Worm (Caenorhabditis elegans) whole organism, young adult: Measurements from ENCODE around the gene wht-7.

Source experiments
- F49E8.2 ChIP-seq: sonication (generic microtip); optimal IDR thresholded peaks from 3 replicates; lab custom pipeline; 2017; ENCODE audit warnings: missing genetic modification characterization, mild to moderate bottlenecking, missing compliant biosample characterization, antibody characterized with exemption, moderate library complexity; ENCODE audit not compliant: insufficient read depth
- F55B11.4 ChIP-seq: sonication (generic microtip); optimal IDR thresholded peaks from 2 replicates; lab custom pipeline; 2016; ENCODE audit warnings: missing compliant biosample characterization, missing genetic modification characterization, borderline replicate concordance; ENCODE audit not compliant: insufficient read depth
- Y95B8A.8 ChIP-seq: fragments of 200-800 bp; sonication (Bioruptor generic); IDR thresholded peaks from 2 replicates; pipeline ENCODE4 v1.3.6; 2022; ENCODE audit warnings: missing genetic modification reagents, missing genetic modification characterization, missing compliant biosample characterization
- dpl-1 ChIP-seq: fragments of 150-350 bp; optimal IDR thresholded peaks from 2 replicates; lab custom pipeline; 2014; ENCODE audit warnings: missing biosample characterization, missing genetic modification reagents, missing genetic modification characterization
- nfya-1 ChIP-seq: sonication (generic microtip); optimal IDR thresholded peaks from 2 replicates; lab custom pipeline; 2017; ENCODE audit warnings: antibody characterized with exemption, missing compliant biosample characterization, missing genetic modification characterization, borderline replicate concordance; ENCODE audit not compliant: insufficient read depth
- ztf-18 ChIP-seq: sonication (generic microtip); optimal IDR thresholded peaks from 2 replicates; lab custom pipeline; 2016; ENCODE audit warnings: missing genotype, mild to moderate bottlenecking, missing genetic modification characterization, missing compliant biosample characterization

DNA sequence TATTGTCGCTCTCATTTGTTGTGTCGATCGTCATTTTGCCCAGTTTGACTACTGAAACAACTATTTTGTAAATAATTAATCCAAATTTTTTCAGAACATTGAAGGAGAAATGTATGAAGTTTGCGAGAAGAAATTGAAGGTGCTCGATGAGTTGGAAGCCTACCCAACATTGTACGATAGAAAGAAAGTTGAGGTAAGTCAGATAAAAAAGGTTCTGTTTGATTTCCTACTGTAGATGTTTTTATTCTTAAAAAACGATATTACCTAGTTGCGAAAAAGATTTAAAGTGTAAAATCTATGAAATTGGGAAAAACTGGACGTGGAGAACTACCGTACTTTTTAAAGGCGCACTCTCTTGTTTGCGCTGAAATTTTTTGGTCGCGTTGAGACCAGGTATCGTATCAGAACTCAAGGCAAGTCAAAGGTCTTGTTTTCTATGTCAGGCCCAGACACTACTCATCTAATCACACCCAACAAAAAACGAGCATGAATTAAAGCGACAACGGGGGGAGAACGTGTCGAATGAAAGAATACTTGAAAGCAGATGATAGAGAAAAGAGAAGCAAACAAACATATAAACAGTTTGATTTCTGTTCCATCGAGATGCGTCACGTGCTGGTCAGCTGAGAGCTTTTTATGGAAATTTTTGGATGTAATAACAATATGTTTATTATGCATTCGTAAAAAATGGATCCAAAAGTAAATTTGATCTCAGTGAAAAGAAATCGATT, 19.3 kb upstream of the wht-7 start, which contains the start of gene efk-1:
- no peak for TF ChIP-seq F49E8.2 (tag; lab: Kevin White, UChicago)
- 0 out of 2 replicates have a peak, but pooled peaks have one; percentile 23 for TF ChIP-seq Y95B8A.8 (GFP tag; lab: Robert Waterston, UW)
- no peak for TF ChIP-seq nfya-1 (tag; lab: Kevin White, UChicago)
- no peak for TF ChIP-seq F55B11.4
- no peak for TF ChIP-seq ztf-18 (tag; lab: Kevin White, UChicago)
- TF ChIP-seq dpl-1 (GFP tag; lab: Kevin White, UChicago), result no peak
